Fruit fly (Drosophila melanogaster) Kc167 (cell line): Measurements from ENCODE around the gene CG43999.

Experiments
- Myc ChIP-seq: fragments of >200 bp; optimal IDR thresholded peaks from 2 replicates; lab custom pipeline; 2017; ENCODE audit warnings: missing external identifiers
- Sin3A ChIP-seq: fragments of >200 bp; optimal IDR thresholded peaks from 2 replicates; lab custom pipeline; 2018; ENCODE audit warnings: missing external identifiers
- h ChIP-seq: fragments of >200 bp; optimal IDR thresholded peaks from 3 replicates; lab custom pipeline; 2018; ENCODE audit warnings: missing external identifiers
- insv ChIP-seq: fragments of >200 bp; optimal IDR thresholded peaks from 3 replicates; lab custom pipeline; 2018; ENCODE audit warnings: missing external identifiers
- psq ChIP-seq: fragments of >200 bp; optimal IDR thresholded peaks from 2 replicates; lab custom pipeline; 2017; ENCODE audit warnings: missing external identifiers
- ttk ChIP-seq: sonication (Bioruptor generic); optimal IDR thresholded peaks from 2 replicates; lab custom pipeline; 2017; ENCODE audit warnings: missing external identifiers

CG43999 gene

DNA sequence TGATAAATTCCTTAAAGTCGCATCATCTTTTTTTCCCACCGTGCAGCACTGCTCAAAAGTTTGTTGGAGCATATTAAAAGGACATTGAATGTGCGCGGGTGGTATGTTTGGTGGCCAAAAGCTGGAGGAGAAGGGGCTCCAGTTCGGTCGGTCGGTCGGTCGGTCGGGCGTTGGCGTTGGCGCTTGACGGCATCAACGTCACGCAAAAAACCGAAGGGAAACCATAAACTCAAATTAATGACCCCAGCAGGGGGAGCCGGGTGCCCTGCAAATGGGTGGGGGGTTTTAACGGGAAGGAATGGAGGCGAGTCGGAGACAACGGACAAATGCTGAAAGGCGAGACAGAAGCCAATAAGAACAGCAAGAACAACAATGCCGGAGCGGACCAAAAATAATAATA lies 16.5 kb downstream of the CG43999 start:
- TF ChIP-seq h (no peak), ttk (lab: Kevin White, UChicago) (no peak), insv (lab: Kevin White, UChicago) (no peak), psq (no peak), Myc (lab: Kevin White, UChicago) (no peak), Sin3A (lab: Kevin White, UChicago) (no peak)

DNA sequence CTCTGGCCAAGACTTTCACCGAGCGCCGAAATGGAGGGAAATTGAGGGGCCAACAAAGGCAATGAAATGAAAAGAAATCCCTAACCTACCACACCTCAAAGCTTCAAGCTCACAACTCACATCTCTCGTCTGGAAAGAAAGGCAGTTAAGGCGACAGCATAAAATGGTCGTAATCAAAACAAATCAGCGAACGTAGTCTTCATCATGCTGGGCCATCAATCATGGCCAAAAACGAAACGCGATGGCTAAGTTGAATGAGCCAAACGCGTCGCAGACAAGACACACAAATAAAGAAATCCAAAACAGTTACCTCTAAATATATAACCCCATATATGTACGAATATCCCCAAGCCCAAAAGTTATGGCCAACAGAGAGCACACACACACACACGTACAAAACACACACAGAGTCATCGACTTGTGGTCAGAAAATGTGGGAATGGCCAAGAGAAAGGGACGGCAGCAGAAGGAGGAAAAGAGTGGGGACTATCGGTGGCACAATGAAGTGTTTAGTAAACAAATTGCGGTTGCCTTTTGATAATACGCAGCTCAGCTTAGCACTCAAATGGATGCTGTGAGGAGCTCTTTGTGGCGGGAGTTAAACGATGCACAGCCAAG lies 17.6 kb downstream of the CG43999 start:
- no peak for TF ChIP-seq Myc (lab: Kevin White, UChicago)

DNA sequence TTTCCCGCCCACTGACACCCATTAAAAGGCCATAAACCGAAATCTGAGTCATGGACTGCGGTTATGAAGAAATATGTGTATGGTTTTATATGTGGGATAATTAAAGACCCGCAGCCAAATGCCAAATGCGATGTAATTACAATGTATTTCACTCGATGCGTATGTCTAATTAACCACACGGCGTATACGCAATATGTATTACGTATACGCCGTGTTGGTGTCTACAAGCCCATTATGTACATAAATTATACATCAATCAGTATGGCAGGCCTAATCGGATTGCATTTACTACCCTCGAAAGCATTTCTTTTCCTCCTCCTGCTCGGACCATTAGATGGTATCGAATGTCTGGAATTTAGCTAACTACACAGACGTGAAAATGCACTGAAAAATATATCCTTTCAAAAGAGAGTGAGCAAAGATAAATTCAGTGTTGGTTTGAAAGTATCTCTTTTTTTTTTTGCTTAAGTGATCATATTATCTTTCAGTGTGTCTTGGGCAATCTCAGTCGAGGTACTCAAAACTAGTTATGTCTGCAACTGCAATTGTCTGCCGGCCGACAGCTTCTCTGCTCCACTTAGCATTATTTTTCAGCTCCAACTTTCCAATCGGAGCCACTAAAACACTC lies 18.4 kb downstream of the CG43999 start:
- no peak for TF ChIP-seq Sin3A (lab: Kevin White, UChicago)

DNA sequence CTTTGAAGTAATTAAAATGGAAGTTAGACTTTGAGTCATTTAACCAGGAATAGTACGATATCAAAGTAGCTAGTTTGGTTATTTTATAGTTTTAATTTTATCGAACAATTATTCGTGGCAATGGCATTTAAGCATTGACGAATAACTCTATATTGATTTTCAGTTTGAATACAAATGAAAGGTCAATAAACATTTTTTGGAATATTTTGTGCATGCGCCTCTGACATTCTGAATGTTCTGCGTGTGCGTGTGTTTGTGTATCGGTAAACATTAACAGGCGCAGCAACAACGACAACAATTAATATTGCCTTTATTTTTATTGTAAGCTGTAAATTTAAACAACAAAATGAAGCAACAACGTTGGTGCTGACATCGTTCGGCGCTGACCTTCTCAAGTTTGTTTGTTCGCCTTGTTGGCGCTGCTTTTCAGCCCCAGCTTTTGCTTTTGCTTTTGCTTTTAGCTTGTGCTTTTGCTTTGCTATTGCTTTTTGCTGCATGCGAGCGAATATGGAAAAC lies 19.4 kb downstream of the CG43999 start:
- TF ChIP-seq psq = no peak
- TF ChIP-seq ttk (lab: Kevin White, UChicago) = no peak
- TF ChIP-seq h = no peak
- TF ChIP-seq Myc (lab: Kevin White, UChicago) = no peak
- TF ChIP-seq insv (lab: Kevin White, UChicago) = no peak
- TF ChIP-seq Sin3A (lab: Kevin White, UChicago) = no peak

DNA sequence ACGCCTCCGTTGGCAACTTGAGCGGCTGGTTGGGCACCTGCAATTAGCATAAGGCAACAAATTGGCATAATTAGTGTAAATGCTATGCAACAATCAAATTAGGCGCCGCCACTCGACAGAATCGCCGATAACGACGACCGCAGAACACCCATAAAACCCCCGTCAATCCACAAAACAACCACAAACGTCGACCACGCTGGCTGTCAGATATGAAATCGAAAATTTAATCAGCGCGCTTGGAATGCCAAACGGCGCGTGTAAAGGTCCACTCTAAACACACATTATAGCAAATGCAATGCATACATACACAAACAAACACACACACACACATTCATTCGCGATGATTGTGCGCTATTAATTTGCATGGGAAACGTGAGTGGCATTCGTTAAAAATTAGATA lies 25.4 kb downstream of the CG43999 start:
- no peak for TF ChIP-seq psq
- TF ChIP-seq Sin3A (lab: Kevin White, UChicago) = no peak
- TF ChIP-seq ttk (lab: Kevin White, UChicago) = no peak
- TF ChIP-seq h = no peak
- no peak for TF ChIP-seq insv (lab: Kevin White, UChicago)
- no peak for TF ChIP-seq Myc (lab: Kevin White, UChicago)

DNA sequence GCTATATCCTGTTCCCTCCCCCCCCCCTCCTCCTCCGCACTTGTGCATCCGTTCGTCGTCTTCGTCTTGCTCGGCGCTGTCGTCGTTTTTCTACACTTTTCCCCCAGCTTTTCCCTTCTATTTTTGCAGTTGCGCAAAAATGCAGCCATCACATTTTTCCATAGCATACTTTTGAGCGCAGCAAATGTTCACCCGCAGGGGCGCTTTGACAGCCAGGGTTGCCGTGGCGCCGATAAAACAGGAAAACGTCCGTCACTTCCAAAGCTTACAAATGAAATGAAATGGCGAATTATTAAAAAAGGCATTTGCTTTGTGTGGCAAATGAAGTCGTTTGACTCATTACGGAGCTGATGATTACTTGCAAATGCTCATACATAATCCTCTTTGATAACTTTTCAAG lies 26.2 kb downstream of the CG43999 start:
- TF ChIP-seq h (no peak), Sin3A (lab: Kevin White, UChicago) (no peak), insv (lab: Kevin White, UChicago) (no peak), psq (no peak), ttk (lab: Kevin White, UChicago) (no peak), Myc (lab: Kevin White, UChicago) (no peak)

DNA sequence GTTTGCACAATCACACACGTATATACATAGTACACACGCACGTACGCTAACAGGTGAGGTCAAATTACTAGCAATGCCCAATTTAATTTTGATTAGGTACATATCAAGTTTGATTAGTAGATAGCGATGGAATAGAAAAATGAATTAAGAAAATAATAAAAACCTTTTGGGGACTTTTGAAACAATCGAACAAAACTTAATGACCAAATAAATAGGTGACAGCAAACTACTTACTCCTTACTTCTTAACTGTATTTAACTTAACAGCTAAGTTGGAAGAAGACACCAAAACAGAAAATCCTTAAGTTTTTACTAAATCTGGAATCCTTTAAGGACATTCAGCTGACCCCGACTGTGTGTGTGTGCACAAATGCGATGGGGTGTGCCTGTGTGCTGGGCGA lies 26.8 kb downstream of the CG43999 start:
- TF ChIP-seq Sin3A (lab: Kevin White, UChicago) (no peak), ttk (lab: Kevin White, UChicago) (no peak), insv (lab: Kevin White, UChicago) (no peak), psq (no peak), Myc (lab: Kevin White, UChicago) (no peak), h (no peak)

DNA sequence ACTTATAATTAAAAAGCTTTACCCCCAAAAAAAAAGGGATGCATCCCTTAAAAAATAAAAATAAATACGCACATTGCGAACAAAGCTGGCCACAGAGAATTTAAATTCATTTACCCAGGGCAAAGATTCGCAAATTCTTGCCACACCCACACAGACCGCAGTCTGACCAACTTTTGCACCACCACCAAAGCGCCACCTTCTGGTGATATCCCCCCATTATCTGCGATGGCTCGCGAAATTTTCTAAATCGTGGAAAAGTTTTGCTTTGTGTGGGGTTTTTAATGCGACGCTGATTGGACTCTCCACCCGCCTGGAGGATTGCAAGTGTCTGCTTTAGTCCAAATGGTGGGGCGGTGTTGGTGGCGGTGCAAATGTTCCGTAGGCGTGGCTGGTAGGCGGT lies 28.7 kb downstream of the CG43999 start:
- no peak for TF ChIP-seq psq
- no peak for TF ChIP-seq Sin3A (lab: Kevin White, UChicago)
- TF ChIP-seq insv (lab: Kevin White, UChicago) = no peak
- TF ChIP-seq h = no peak

DNA sequence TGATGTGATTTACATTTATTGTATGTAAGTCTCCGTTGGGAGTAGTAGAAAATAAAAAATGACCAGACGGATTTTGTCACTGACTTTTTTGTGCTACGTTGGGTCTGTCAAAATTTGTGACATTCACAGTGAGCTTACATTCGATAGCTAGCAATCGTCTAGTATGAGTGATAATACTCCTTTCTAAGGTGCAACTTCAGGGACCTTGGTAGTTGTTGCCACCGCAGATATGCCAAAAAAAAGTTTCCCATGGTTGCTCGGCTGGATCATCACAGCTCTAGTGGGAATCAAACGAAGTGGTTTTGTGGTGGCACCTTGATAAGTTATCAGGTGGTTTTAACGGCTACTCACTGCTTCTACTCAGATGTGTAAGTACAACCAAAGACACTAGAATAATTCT lies 35.3 kb downstream of the CG43999 start, which contains the start of gene tbrd-1:
TSS of gene tbrd-1 (minus strand) at position 101 of the 400 bp plus-strand sequence.
- TF ChIP-seq insv (lab: Kevin White, UChicago) (no peak), Sin3A (lab: Kevin White, UChicago) (no peak), h (no peak), psq (no peak), Myc (lab: Kevin White, UChicago) (no peak)

DNA sequence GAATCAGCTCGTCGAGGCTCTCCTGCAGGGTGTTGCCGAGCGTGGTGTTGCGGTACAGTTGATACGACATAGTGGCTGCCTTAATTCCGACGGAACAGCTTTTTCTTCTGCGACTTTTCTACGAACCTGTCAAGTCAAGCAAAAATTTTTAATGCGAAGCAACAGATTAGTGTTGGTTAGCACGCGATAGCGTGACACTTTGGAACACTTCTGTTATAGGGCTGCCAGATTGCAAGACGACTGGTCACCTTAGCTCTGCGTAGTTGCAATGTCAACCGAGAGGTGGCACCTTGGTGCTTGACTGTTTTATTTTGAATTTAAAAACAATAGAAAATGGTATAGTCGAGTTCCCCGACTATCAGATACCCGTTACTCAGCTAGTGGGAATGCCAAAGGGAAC lies 37.9 kb downstream of the CG43999 start, which contains the start of gene TfIIA-S:
TSS of gene TfIIA-S (minus strand) at position 175 of the 400 bp plus-strand sequence.
- TF ChIP-seq insv (lab: Kevin White, UChicago) (no peak), Myc (lab: Kevin White, UChicago) (no peak), h (no peak), ttk (lab: Kevin White, UChicago) (no peak), Sin3A (lab: Kevin White, UChicago) (no peak), psq (no peak)

DNA sequence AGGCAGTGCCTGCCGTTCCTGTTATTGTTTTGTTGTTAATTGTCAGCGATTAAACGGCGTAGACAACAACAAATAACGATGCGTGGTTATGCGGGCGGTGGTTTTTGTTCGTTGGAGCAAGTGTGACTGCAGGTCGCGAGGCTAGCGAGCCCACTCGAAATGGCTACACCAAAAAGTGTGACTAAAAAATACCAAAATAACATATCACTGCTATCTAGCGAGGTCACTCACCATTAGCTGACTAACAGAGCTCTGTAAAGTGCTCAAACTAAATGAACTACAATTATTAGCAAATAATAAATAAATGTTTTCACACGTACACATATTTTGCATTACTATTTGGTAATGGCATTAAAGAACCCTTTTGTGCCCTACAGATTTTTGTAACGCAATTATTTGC lies 38.9 kb downstream of the CG43999 start, which contains the start of gene Pli:
TSS of gene Pli (minus strand) at position 131 of the 400 bp plus-strand sequence.
- TF ChIP-seq h = no peak
- TF ChIP-seq ttk (lab: Kevin White, UChicago) = no peak
- TF ChIP-seq Sin3A (lab: Kevin White, UChicago) = no peak
- TF ChIP-seq Myc (lab: Kevin White, UChicago) = no peak
- TF ChIP-seq psq = no peak

DNA sequence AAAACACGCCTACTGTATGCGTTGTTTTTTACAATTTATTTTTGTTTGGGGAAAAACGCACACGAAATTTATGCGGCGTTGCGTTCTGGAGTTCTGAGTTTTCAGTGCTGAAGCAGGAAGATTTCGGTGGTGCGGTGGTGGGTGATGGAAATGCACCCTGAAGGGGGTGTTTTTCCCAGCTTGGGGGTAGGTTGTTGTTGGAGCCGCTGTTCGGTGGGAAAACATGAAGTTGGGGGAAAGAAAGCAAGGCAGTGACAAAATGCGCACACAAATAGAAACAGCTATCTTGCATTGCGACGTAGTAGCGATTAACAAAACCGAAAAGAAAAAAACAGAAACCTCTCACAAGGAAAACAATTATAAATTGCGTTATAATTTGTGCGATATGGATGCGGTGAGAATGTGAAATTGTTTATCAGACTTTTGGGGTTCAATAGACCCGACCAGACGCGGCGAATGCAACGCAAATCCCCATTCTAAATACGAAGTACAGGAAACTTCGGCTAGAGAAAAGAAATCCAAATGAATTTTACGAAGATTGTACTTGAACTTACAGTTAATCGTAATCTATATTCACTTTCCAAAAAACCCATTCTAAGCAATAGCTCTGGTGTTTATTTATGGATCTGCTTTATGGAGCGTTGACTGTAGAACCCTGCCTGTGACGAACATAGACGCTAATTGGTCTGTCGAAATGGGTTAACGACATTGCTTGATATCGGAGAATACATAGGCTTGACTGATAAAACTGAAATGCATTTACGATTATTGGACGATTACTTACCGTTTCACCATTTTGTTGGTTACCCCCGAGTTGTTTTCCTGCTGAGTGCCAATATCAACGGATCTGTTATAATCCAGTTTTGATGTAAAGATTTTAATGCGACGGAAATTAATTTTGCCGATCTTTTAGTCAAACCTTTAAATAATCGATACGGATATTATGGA lies 40.3 kb downstream of the CG43999 start:
- no peak for TF ChIP-seq insv (lab: Kevin White, UChicago)
